Worm (Caenorhabditis elegans) whole organism, mixed stage, embryonic: ENCODE measurements around the gene srz-6.
"Not testable (repeated sequence)": the region's sequence is repeated elsewhere in the genome, so short reads cannot be mapped to it uniquely, and the experiment has no call there.

ENCODE experiments used
- M03D4.4 ChIP-seq: sonication (generic microtip); optimal IDR thresholded peaks from 2 replicates; lab custom pipeline; 2017; ENCODE audit warnings: mild to moderate bottlenecking, missing genetic modification characterization, missing compliant biosample characterization
- bed-3 ChIP-seq: fragments of 200-800 bp; sonication (Bioruptor generic); optimal IDR thresholded peaks from 3 replicates; lab custom pipeline; 2018; ENCODE audit warnings: mild to moderate bottlenecking, missing genetic modification characterization, moderate library complexity, missing compliant biosample characterization
- blmp-1 ChIP-seq: fragments of 150-350 bp; optimal IDR thresholded peaks from 2 replicates; lab custom pipeline; 2014; ENCODE audit warnings: missing biosample characterization, missing genetic modification characterization
- ceh-39 ChIP-seq: fragments of 150-350 bp; optimal IDR thresholded peaks from 2 replicates; lab custom pipeline; 2014; ENCODE audit warnings: missing biosample characterization, missing genetic modification characterization
- ceh-83 ChIP-seq: fragments of 200-800 bp; sonication (Bioruptor generic); optimal IDR thresholded peaks from 2 replicates; lab custom pipeline; 2018; ENCODE audit warnings: mild to moderate bottlenecking, missing genetic modification characterization, missing compliant biosample characterization
- ces-1 ChIP-seq: fragments of 150-350 bp; optimal IDR thresholded peaks from 2 replicates; lab custom pipeline; 2014; ENCODE audit warnings: missing biosample characterization, missing genetic modification reagents, missing genetic modification characterization
- cnd-1 ChIP-seq: fragments of 200-800 bp; sonication (Bioruptor generic); optimal IDR thresholded peaks from 2 replicates; lab custom pipeline; 2018; ENCODE audit warnings: mild to moderate bottlenecking, missing genetic modification characterization, missing compliant biosample characterization
- drap-1 ChIP-seq: fragments of 200-800 bp; sonication (Bioruptor generic); optimal IDR thresholded peaks from 3 replicates; lab custom pipeline; 2018; ENCODE audit warnings: mild to moderate bottlenecking, missing genetic modification characterization, missing compliant biosample characterization
- elt-1 ChIP-seq: sonication (generic microtip); optimal IDR thresholded peaks from 2 replicates; lab custom pipeline; 2017; ENCODE audit warnings: missing genetic modification characterization, mild to moderate bottlenecking, missing compliant biosample characterization, antibody characterized with exemption, moderate library complexity, borderline replicate concordance; ENCODE audit not compliant: insufficient read depth
- elt-3 ChIP-seq: fragments of 150-350 bp; optimal IDR thresholded peaks from 2 replicates; lab custom pipeline; 2014; ENCODE audit warnings: missing biosample characterization, missing genetic modification characterization
- flh-1 ChIP-seq: fragments of 200-800 bp; sonication (Bioruptor generic); optimal IDR thresholded peaks from 2 replicates; lab custom pipeline; 2018; ENCODE audit warnings: mild to moderate bottlenecking, missing genetic modification characterization, moderate library complexity, missing compliant biosample characterization
- ham-2 ChIP-seq: fragments of 200-800 bp; sonication (Bioruptor generic); optimal IDR thresholded peaks from 2 replicates; lab custom pipeline; 2018; ENCODE audit warnings: mild to moderate bottlenecking, missing genetic modification characterization, missing compliant biosample characterization
- hlh-1 ChIP-seq: fragments of 150-350 bp; optimal IDR thresholded peaks from 2 replicates; lab custom pipeline; 2014; ENCODE audit warnings: missing biosample characterization, missing genetic modification reagents, missing genetic modification characterization
- lin-13 ChIP-seq: fragments of 150-350 bp; optimal IDR thresholded peaks from 2 replicates; lab custom pipeline; 2014; ENCODE audit warnings: missing biosample characterization, missing genetic modification characterization
- lin-32 ChIP-seq: fragments of 200-800 bp; sonication (Bioruptor generic); optimal IDR thresholded peaks from 2 replicates; lab custom pipeline; 2018; ENCODE audit warnings: mild to moderate bottlenecking, missing genetic modification characterization, missing compliant biosample characterization
- lsy-2 ChIP-seq: fragments of 150-350 bp; optimal IDR thresholded peaks from 2 replicates; lab custom pipeline; 2014; ENCODE audit warnings: missing biosample characterization, missing genetic modification characterization
- mab-5 ChIP-seq: fragments of 150-350 bp; optimal IDR thresholded peaks from 2 replicates; lab custom pipeline; 2014; ENCODE audit warnings: missing biosample characterization, missing genetic modification characterization
- mls-2 ChIP-seq: sonication (generic microtip); optimal IDR thresholded peaks from 2 replicates; lab custom pipeline; 2016; ENCODE audit warnings: mild to moderate bottlenecking, missing genetic modification characterization, moderate library complexity, missing compliant biosample characterization
- nhr-12 ChIP-seq: fragments of 150-350 bp; optimal IDR thresholded peaks from 2 replicates; lab custom pipeline; 2014; ENCODE audit warnings: missing biosample characterization, missing genetic modification characterization
- nhr-2 ChIP-seq: fragments of 150-350 bp; optimal IDR thresholded peaks from 2 replicates; lab custom pipeline; 2014; ENCODE audit warnings: missing biosample characterization, missing genetic modification characterization
- nhr-28 ChIP-seq: fragments of 150-350 bp; optimal IDR thresholded peaks from 2 replicates; lab custom pipeline; 2014; ENCODE audit warnings: missing biosample characterization, missing genetic modification characterization
- nhr-76 ChIP-seq: sonication (generic microtip); optimal IDR thresholded peaks from 2 replicates; lab custom pipeline; 2017; ENCODE audit warnings: missing biosample characterization, missing genetic modification characterization
- pha-4 ChIP-seq: fragments of 150-350 bp; optimal IDR thresholded peaks from 2 replicates; lab custom pipeline; 2018; ENCODE audit warnings: missing biosample characterization, missing genetic modification reagents, missing genetic modification characterization
- sem-2 ChIP-seq: fragments of 200-800 bp; sonication (Bioruptor generic); optimal IDR thresholded peaks from 2 replicates; lab custom pipeline; 2018; ENCODE audit warnings: mild to moderate bottlenecking, missing genetic modification characterization, missing compliant biosample characterization
- snpc-4 ChIP-seq: fragments of 150-350 bp; optimal IDR thresholded peaks from 2 replicates; lab custom pipeline; 2014; ENCODE audit warnings: missing biosample characterization, missing genetic modification characterization
- sptf-1 ChIP-seq: sonication (generic microtip); optimal IDR thresholded peaks from 2 replicates; lab custom pipeline; 2017; ENCODE audit warnings: mild to moderate bottlenecking, missing genetic modification characterization, moderate library complexity, missing compliant biosample characterization
- unc-39 ChIP-seq: fragments of 150-350 bp; optimal IDR thresholded peaks from 2 replicates; lab custom pipeline; 2014; ENCODE audit warnings: missing biosample characterization, missing genetic modification characterization
- unc-62 ChIP-seq: fragments of 150-350 bp; optimal IDR thresholded peaks from 2 replicates; lab custom pipeline; 2014; ENCODE audit warnings: missing biosample characterization, missing genetic modification reagents, missing genetic modification characterization
- zip-8 ChIP-seq: fragments of 150-350 bp; optimal IDR thresholded peaks from 2 replicates; lab custom pipeline; 2014; ENCODE audit warnings: missing biosample characterization, missing genetic modification characterization
- ztf-11 ChIP-seq: fragments of 150-350 bp; optimal IDR thresholded peaks from 2 replicates; lab custom pipeline; 2014; ENCODE audit warnings: missing biosample characterization, missing genetic modification characterization

srz-6 gene

ce11 chrII:12519616-12520015 lies 27.6 kb downstream of the srz-6 start, which contains the start of gene ceh-99:
Gene ceh-99, plus strand, starts transcription at chrII:12519981.
- TF ChIP-seq nhr-28 (tag; lab: Kevin White, UChicago) (no peak), nhr-12 (tag; lab: Kevin White, UChicago) (no peak), ces-1 (no peak), elt-3 (tag; lab: Kevin White, UChicago) (no peak), cnd-1 (tag; lab: Kevin White, UChicago) (no peak), sem-2 (GFP tag; lab: Kevin White, UChicago) (no peak), ceh-39 (no peak), flh-1 (GFP tag; lab: Kevin White, UChicago) (no peak), lin-13 (no peak)

- TF ChIP-seq M03D4.4 (tag; lab: Kevin White, UChicago) = no peak
- TF ChIP-seq lin-32 (GFP tag; lab: Kevin White, UChicago) = no peak
- no peak for TF ChIP-seq unc-62
- no peak for TF ChIP-seq ceh-83
- no peak for TF ChIP-seq zip-8 (tag; lab: Kevin White, UChicago)
- TF ChIP-seq drap-1 (GFP tag; lab: Kevin White, UChicago) = no peak
- no peak for TF ChIP-seq nhr-2 (tag; lab: Kevin White, UChicago)
These were observed 33.5 kb downstream of the srz-6 start, which contains the start of gene srx-118 for ce11 chrII:12525526-12525925. Gene srx-118, plus strand, starts transcription at chrII:12525826.

ce11 chrII:12527947-12528346 lies 35.9 kb downstream of the srz-6 start, which contains the start of gene srx-119:
Gene srx-119, plus strand, starts transcription at chrII:12528247.
- no peak for TF ChIP-seq unc-39 (tag; lab: Kevin White, UChicago)
- TF ChIP-seq sptf-1 (tag; lab: Kevin White, UChicago) = no peak
- no peak for TF ChIP-seq ztf-11 (tag; lab: Kevin White, UChicago)
- no peak for TF ChIP-seq hlh-1 (tag; lab: Kevin White, UChicago)
- TF ChIP-seq snpc-4 (tag; lab: Kevin White, UChicago) = no peak
- TF ChIP-seq ces-1 = no peak
- TF ChIP-seq ceh-83 = no peak
- TF ChIP-seq, all 35 proteins: peak for 0

ce11 chrII:12530958-12531357 lies 38.9 kb downstream of the srz-6 start, which contains the start of gene srx-120:
Gene srx-120, plus strand, starts transcription at chrII:12531258.
- TF ChIP-seq nhr-76 (tag; lab: Kevin White, UChicago) (no peak), unc-39 (tag; lab: Kevin White, UChicago) (no peak)

ce11 chrII:12535297-12535803 lies 43.3 kb downstream of the srz-6 start, which contains the start of gene nimk-1:
Gene nimk-1, plus strand, starts transcription at chrII:12535753.
- no peak for TF ChIP-seq nhr-76 (tag; lab: Kevin White, UChicago)
- TF ChIP-seq ceh-39 = no peak
- no peak for TF ChIP-seq unc-62
- TF ChIP-seq nhr-12 (tag; lab: Kevin White, UChicago) = no peak
- TF ChIP-seq ham-2 (GFP tag; lab: Kevin White, UChicago) = no peak
- TF ChIP-seq lsy-2 (tag; lab: Kevin White, UChicago) = no peak
- no peak for TF ChIP-seq ceh-83
- TF ChIP-seq pha-4 (tag; lab: Kevin White, UChicago) = no peak
- no peak for TF ChIP-seq lin-13
- TF ChIP-seq bed-3 (GFP tag; lab: Kevin White, UChicago) = no peak
- TF ChIP-seq sem-2 (GFP tag; lab: Kevin White, UChicago) = no peak
- no peak for TF ChIP-seq ztf-11 (tag; lab: Kevin White, UChicago)

ce11 chrII:12536203-12536602 lies 44.2 kb downstream of the srz-6 start, which contains the start of gene F49C5.3:
Gene F49C5.3, plus strand, starts transcription at chrII:12536503.
- not testable (repeated sequence) for TF ChIP-seq ceh-83, elt-1, lin-13

ce11 chrII:12539395-12539794 lies 47.4 kb downstream of the srz-6 start:
- TF ChIP-seq ztf-11 (tag; lab: Kevin White, UChicago) (no peak), mls-2 (tag; lab: Kevin White, UChicago) (no peak), blmp-1 (no peak), zip-8 (tag; lab: Kevin White, UChicago) (no peak), mab-5 (no peak), M03D4.4 (tag; lab: Kevin White, UChicago) (no peak), nhr-2 (tag; lab: Kevin White, UChicago) (no peak), ceh-39 (no peak), hlh-1 (tag; lab: Kevin White, UChicago) (no peak)
